Worm (Caenorhabditis elegans) whole organism, L2 larva: ENCODE data around the gene Y38F1A.4.

ENCODE experiments used
- C34F6.9 ChIP-seq: fragments of 150-350 bp; optimal IDR thresholded peaks from 2 replicates; lab custom pipeline; 2014; ENCODE audit warnings: missing biosample characterization, missing genetic modification characterization
- F13H6.1 ChIP-seq: sonication (generic microtip); optimal IDR thresholded peaks from 2 replicates; lab custom pipeline; 2016; ENCODE audit warnings: missing genetic modification characterization, missing compliant biosample characterization
- ZK546.5 ChIP-seq: sonication (generic microtip); optimal IDR thresholded peaks from 2 replicates; lab custom pipeline; 2017; ENCODE audit warnings: missing biosample characterization, missing genetic modification characterization
- alr-1 ChIP-seq: fragments of 150-350 bp; optimal IDR thresholded peaks from 2 replicates; lab custom pipeline; 2014; ENCODE audit warnings: missing biosample characterization, missing genetic modification characterization
- aly-2 ChIP-seq: fragments of 150-350 bp; optimal IDR thresholded peaks from 2 replicates; lab custom pipeline; 2014; ENCODE audit warnings: missing biosample characterization, missing genetic modification characterization
- ama-1 ChIP-seq: fragments of 150-350 bp; optimal IDR thresholded peaks from 2 replicates; lab custom pipeline; 2018; ENCODE audit warnings: inconsistent platforms
- blmp-1 ChIP-seq: sonication (generic microtip); optimal IDR thresholded peaks from 2 replicates; lab custom pipeline; 2017; ENCODE audit warnings: missing genetic modification characterization, mild to moderate bottlenecking, missing compliant biosample characterization, antibody characterized with exemption, moderate library complexity; ENCODE audit not compliant: insufficient read depth
- ceh-82 ChIP-seq: fragments of 150-350 bp; optimal IDR thresholded peaks from 2 replicates; lab custom pipeline; 2014; ENCODE audit warnings: missing biosample characterization, missing genetic modification characterization
- dmd-4 ChIP-seq: sonication (generic microtip); optimal IDR thresholded peaks from 2 replicates; lab custom pipeline; 2017; ENCODE audit warnings: missing biosample characterization, missing genetic modification characterization
- egl-27 ChIP-seq: sonication (generic microtip); optimal IDR thresholded peaks from 3 replicates; lab custom pipeline; 2017; ENCODE audit warnings: missing biosample characterization, missing genetic modification reagents, missing genetic modification characterization
- elt-1 ChIP-seq: fragments of 150-350 bp; optimal IDR thresholded peaks from 2 replicates; lab custom pipeline; 2014; ENCODE audit warnings: missing biosample characterization, missing genetic modification characterization
- elt-3 ChIP-seq: sonication (generic microtip); optimal IDR thresholded peaks from 2 replicates; lab custom pipeline; 2017; ENCODE audit warnings: missing biosample characterization, missing genetic modification characterization
- fos-1 ChIP-seq: fragments of 150-350 bp; optimal IDR thresholded peaks from 2 replicates; lab custom pipeline; 2014; ENCODE audit warnings: missing biosample characterization, missing genetic modification characterization
- gmeb-1 ChIP-seq: fragments of 150-350 bp; optimal IDR thresholded peaks from 2 replicates; lab custom pipeline; 2014; ENCODE audit warnings: missing biosample characterization, missing genetic modification characterization
- lin-11 ChIP-seq: fragments of 150-350 bp; sonication (generic microtip); optimal IDR thresholded peaks from 2 replicates; lab custom pipeline; 2014; ENCODE audit warnings: missing biosample characterization, missing genetic modification characterization, inconsistent platforms, mixed read lengths
- lin-13 ChIP-seq: fragments of 150-350 bp; optimal IDR thresholded peaks from 2 replicates; lab custom pipeline; 2014; ENCODE audit warnings: missing biosample characterization, missing genetic modification reagents, missing genetic modification characterization
- lin-39 ChIP-seq: fragments of 150-350 bp; optimal IDR thresholded peaks from 2 replicates; lab custom pipeline; 2014; ENCODE audit warnings: missing biosample characterization, missing genetic modification reagents, missing genetic modification characterization
- mab-5 ChIP-seq: fragments of 150-350 bp; optimal IDR thresholded peaks from 2 replicates; lab custom pipeline; 2014; ENCODE audit warnings: missing biosample characterization, missing genetic modification characterization
- mbf-1 ChIP-seq: sonication (generic microtip); optimal IDR thresholded peaks from 2 replicates; lab custom pipeline; 2017; ENCODE audit warnings: missing biosample characterization, missing genetic modification characterization
- nhr-12 ChIP-seq: fragments of 150-350 bp; optimal IDR thresholded peaks from 2 replicates; lab custom pipeline; 2014; ENCODE audit warnings: missing biosample characterization, missing genetic modification characterization
- nhr-21 ChIP-seq: fragments of 150-350 bp; optimal IDR thresholded peaks from 2 replicates; lab custom pipeline; 2014; ENCODE audit warnings: missing biosample characterization, missing genetic modification characterization
- nhr-237 ChIP-seq: fragments of 150-350 bp; optimal IDR thresholded peaks from 2 replicates; lab custom pipeline; 2014; ENCODE audit warnings: missing biosample characterization, missing genetic modification characterization
- nhr-25 ChIP-seq: fragments of 150-350 bp; sonication (generic microtip); optimal IDR thresholded peaks from 3 replicates; lab custom pipeline; 2014; ENCODE audit warnings: missing biosample characterization, missing genetic modification characterization
- nhr-6 ChIP-seq: fragments of 150-350 bp; optimal IDR thresholded peaks from 2 replicates; lab custom pipeline; 2014; ENCODE audit warnings: missing biosample characterization, missing genetic modification characterization
- nhr-77 ChIP-seq: fragments of 150-350 bp; optimal IDR thresholded peaks from 2 replicates; lab custom pipeline; 2014; ENCODE audit warnings: missing biosample characterization, missing genetic modification characterization
- peb-1 ChIP-seq: fragments of 150-350 bp; optimal IDR thresholded peaks from 2 replicates; lab custom pipeline; 2014; ENCODE audit warnings: missing biosample characterization, missing genetic modification characterization
- sem-4 ChIP-seq: fragments of 150-350 bp; optimal IDR thresholded peaks from 2 replicates; lab custom pipeline; 2014; ENCODE audit warnings: missing biosample characterization, missing genetic modification reagents, missing genetic modification characterization
- sma-3 ChIP-seq: sonication (generic microtip); optimal IDR thresholded peaks from 2 replicates; lab custom pipeline; 2016; ENCODE audit warnings: missing genetic modification reagents, missing genetic modification characterization, missing compliant biosample characterization
- snpc-4 ChIP-seq: fragments of 150-350 bp; optimal IDR thresholded peaks from 2 replicates; lab custom pipeline; 2014; ENCODE audit warnings: missing biosample characterization, missing genetic modification characterization
- unc-39 ChIP-seq: fragments of 150-350 bp; optimal IDR thresholded peaks from 2 replicates; lab custom pipeline; 2014; ENCODE audit warnings: missing biosample characterization, missing genetic modification characterization
- unc-62 ChIP-seq: fragments of 150-350 bp; optimal IDR thresholded peaks from 2 replicates; lab custom pipeline; 2014; ENCODE audit warnings: missing biosample characterization, missing genetic modification reagents, missing genetic modification characterization
- zag-1 ChIP-seq: fragments of 150-350 bp; optimal IDR thresholded peaks from 2 replicates; lab custom pipeline; 2014; ENCODE audit warnings: missing biosample characterization, missing genetic modification characterization
- ztf-1 ChIP-seq: fragments of 200-800 bp; sonication (Bioruptor generic); conservative IDR thresholded peaks from 2 replicates; pipeline ENCODE4 v1.3.6; 2022; ENCODE audit warnings: missing genetic modification characterization, missing compliant biosample characterization
- ztf-11 ChIP-seq: sonication (generic microtip); optimal IDR thresholded peaks from 2 replicates; lab custom pipeline; 2017; ENCODE audit warnings: missing biosample characterization, missing genetic modification characterization
- ztf-4 ChIP-seq: fragments of 150-350 bp; optimal IDR thresholded peaks from 2 replicates; lab custom pipeline; 2014; ENCODE audit warnings: missing biosample characterization, missing genetic modification characterization

Y38F1A.4 gene

ce11 chrII:12978658-12979057 is 9.1 kb upstream of the Y38F1A.4 start:
- TF ChIP-seq elt-3 (tag; lab: Kevin White, UChicago) (no peak), ama-1 (lab: Kevin White, UChicago) (no peak), elt-1 (tag; lab: Kevin White, UChicago) (no peak), unc-62 (GFP tag; lab: Kevin White, UChicago) (no peak), dmd-4 (no peak), nhr-77 (tag; lab: Kevin White, UChicago) (no peak), nhr-6 (tag; lab: Kevin White, UChicago) (no peak), egl-27 (tag; lab: Kevin White, UChicago) (no peak), mab-5 (tag; lab: Kevin White, UChicago) (no peak), ztf-4 (tag; lab: Kevin White, UChicago) (no peak), peb-1 (tag; lab: Kevin White, UChicago) (no peak), ztf-11 (tag; lab: Kevin White, UChicago) (no peak), sem-4 (tag; lab: Kevin White, UChicago) (no peak), snpc-4 (tag; lab: Kevin White, UChicago) (no peak)

ce11 chrII:12968448-12968969 is 1.0 kb downstream of the Y38F1A.4 start:
- TF ChIP-seq snpc-4 (tag; lab: Kevin White, UChicago) (peak; percentile 63), dmd-4 (no peak), sma-3 (GFP tag; lab: Kevin White, UChicago) (no peak)

- TF ChIP-seq nhr-77 (tag; lab: Kevin White, UChicago) (no peak), elt-1 (tag; lab: Kevin White, UChicago) (no peak), nhr-25 (no peak), lin-11 (tag; lab: Kevin White, UChicago) (no peak), blmp-1 (no peak), ztf-1 (no peak), dmd-4 (no peak), nhr-21 (tag; lab: Kevin White, UChicago) (no peak), nhr-12 (tag; lab: Kevin White, UChicago) (no peak), ceh-82 (tag; lab: Kevin White, UChicago) (no peak), ztf-11 (tag; lab: Kevin White, UChicago) (no peak), C34F6.9 (tag; lab: Kevin White, UChicago) (no peak), lin-13 (no peak), ZK546.5 (no peak), gmeb-1 (tag; lab: Kevin White, UChicago) (no peak)
- TF ChIP-seq, all 48 proteins: peak for 0
These were observed 3.2 kb downstream of the Y38F1A.4 start for ce11 chrII:12966274-12966673.

ce11 chrII:12965589-12965988 is 3.9 kb downstream of the Y38F1A.4 start:
- TF ChIP-seq peb-1 (tag; lab: Kevin White, UChicago) = peak; percentile 33
- TF ChIP-seq nhr-21 (tag; lab: Kevin White, UChicago) = peak; percentile 27
- TF ChIP-seq ztf-11 (tag; lab: Kevin White, UChicago) = no peak
- TF ChIP-seq, all 48 proteins: peak for 2

- TF ChIP-seq nhr-77 (tag; lab: Kevin White, UChicago) (no peak), fos-1 (tag; lab: Kevin White, UChicago) (no peak), ztf-1 (no peak), mbf-1 (tag; lab: Kevin White, UChicago) (no peak), zag-1 (tag; lab: Kevin White, UChicago) (no peak), gmeb-1 (tag; lab: Kevin White, UChicago) (no peak), alr-1 (no peak), egl-27 (tag; lab: Kevin White, UChicago) (no peak), ama-1 (lab: Kevin White, UChicago) (no peak), F13H6.1 (tag; lab: Kevin White, UChicago) (no peak), unc-39 (tag; lab: Kevin White, UChicago) (no peak), aly-2 (tag; lab: Kevin White, UChicago) (no peak), peb-1 (tag; lab: Kevin White, UChicago) (no peak), lin-39 (no peak), nhr-237 (tag; lab: Kevin White, UChicago) (no peak), nhr-12 (tag; lab: Kevin White, UChicago) (no peak), sem-4 (tag; lab: Kevin White, UChicago) (no peak), ztf-4 (tag; lab: Kevin White, UChicago) (no peak), ceh-82 (tag; lab: Kevin White, UChicago) (no peak)
- TF ChIP-seq, all 48 proteins: peak for 0
These were observed 4.2 kb downstream of the Y38F1A.4 start, which contains the start of gene ptr-18 for ce11 chrII:12965538-12965588. TSS of gene ptr-18 (plus strand) at chrII:12965546.
